Worm (Caenorhabditis elegans): ENCODE data around the gene ZK686.1.

DNA sequence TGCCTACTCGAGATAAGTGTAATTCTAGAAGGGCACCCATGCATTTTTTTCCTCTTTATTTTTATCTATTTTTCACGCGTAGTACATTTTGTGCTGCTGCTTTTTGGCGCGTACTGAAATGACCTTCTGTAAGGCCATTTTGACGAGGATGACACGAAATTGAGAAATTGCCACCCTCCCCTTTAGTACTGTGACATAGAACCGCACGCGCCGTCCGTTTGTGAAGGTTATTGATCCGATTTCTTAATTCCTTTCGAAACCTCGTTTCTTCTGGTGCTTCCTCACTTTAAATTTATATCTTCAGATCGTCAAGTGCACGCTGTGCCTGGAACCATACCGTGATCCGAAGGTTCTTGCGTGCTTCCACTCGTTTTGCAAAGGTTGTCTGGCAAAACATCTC, 41.8 kb upstream of the ZK686.1 start:
- no peak for TF ChIP-seq ama-1 (optimal IDR thresholded peaks at IDR 0.05)
- no peak for TF ChIP-seq snpc-4 (tag; optimal IDR thresholded peaks at IDR 0.05)
- TF ChIP-seq pha-4 (tag; optimal IDR thresholded peaks at IDR 0.05), result no peak
- TF ChIP-seq ceh-82 (tag; optimal IDR thresholded peaks at IDR 0.05), result no peak
- TF ChIP-seq nfya-1 (tag; optimal IDR thresholded peaks at IDR 0.05; ENCODE audit: insufficient read depth), result no peak
- no peak for TF ChIP-seq nhr-28 (tag; optimal IDR thresholded peaks at IDR 0.05)
- TF ChIP-seq aly-2 (tag; optimal IDR thresholded peaks at IDR 0.05), result no peak
- no peak for TF ChIP-seq mdl-1 (tag; optimal IDR thresholded peaks at IDR 0.05)
- no peak for TF ChIP-seq ceh-9 (tag; optimal IDR thresholded peaks at IDR 0.05)
- TF ChIP-seq pqm-1 (tag; optimal IDR thresholded peaks at IDR 0.05), result no peak
